Fruit fly (Drosophila melanogaster): ENCODE data around the gene Usp12-46.
A peak's percentile ranks its signal among the peaks of the same experiment; 100 is the strongest.

Gene Usp12-46

dm6 chr3R:22747423-22748090 lies 3.1 kb upstream of the Usp12-46 start, which contains the start of gene CG17141:
CG17141 (minus strand) TSS chr3R:22747599.
- TF ChIP-seq maf-S (GFP tag; optimal IDR thresholded peaks at IDR 0.05) = no peak
- TF ChIP-seq dysf (GFP tag; IDR thresholded peaks at IDR 0.05) = no peak
- TF ChIP-seq Deaf1 (tag; optimal IDR thresholded peaks at IDR 0.05) = no peak
- peak; percentile 77 for TF ChIP-seq CG3995 (GFP tag; optimal IDR thresholded peaks at IDR 0.05)
- no peak for TF ChIP-seq oc (tag; optimal IDR thresholded peaks at IDR 0.05)
- no peak for TF ChIP-seq CG3838 (GFP tag; optimal IDR thresholded peaks at IDR 0.05)
- TF ChIP-seq row (GFP tag; IDR thresholded peaks at IDR 0.05) = peak; percentile 12; the same call in 1 of the 3 replicates
- TF ChIP-seq CG5180 (GFP tag; optimal IDR thresholded peaks at IDR 0.05) = no peak
- TF ChIP-seq CG7987 (GFP tag; optimal IDR thresholded peaks at IDR 0.05) = peak; percentile 41
- no peak for TF ChIP-seq CG30431 (GFP tag; optimal IDR thresholded peaks at IDR 0.05)
- TF ChIP-seq YL-1 (GFP tag; optimal IDR thresholded peaks at IDR 0.05) = peak; percentile 67
- TF ChIP-seq Dfd (GFP tag; optimal IDR thresholded peaks at IDR 0.05) = no peak
- TF ChIP-seq Oaz (GFP tag; IDR thresholded peaks at IDR 0.05) = no peak
- no peak for TF ChIP-seq CG7271 (tag; optimal IDR thresholded peaks at IDR 0.05)
- no peak for TF ChIP-seq CG6854 (GFP tag; optimal IDR thresholded peaks at IDR 0.05)
- no peak for TF ChIP-seq CG32532 (GFP tag; IDR thresholded peaks at IDR 0.05)
- TF ChIP-seq CG5953 (GFP tag; IDR thresholded peaks at IDR 0.05) = no peak
- TF ChIP-seq CG8924 (tag; optimal IDR thresholded peaks at IDR 0.05) = no peak
- no peak for TF ChIP-seq HHEX (GFP tag; optimal IDR thresholded peaks at IDR 0.05)
- no peak for TF ChIP-seq H2.0 (GFP tag; IDR thresholded peaks at IDR 0.05)
- TF ChIP-seq CG12299 (tag; optimal IDR thresholded peaks at IDR 0.05) = no peak
- no peak for TF ChIP-seq CG8359 (GFP tag; optimal IDR thresholded peaks at IDR 0.05; ENCODE audit: borderline replicate concordance)
- no peak for TF ChIP-seq pan (optimal IDR thresholded peaks at IDR 0.05)
- TF ChIP-seq pan (GFP tag; optimal IDR thresholded peaks at IDR 0.05 in 1 of 2, IDR thresholded peaks at IDR 0.05 in 1 of 2) = no peak
- TF ChIP-seq phol (tag; optimal IDR thresholded peaks at IDR 0.05) = peak; percentile 32
- no peak for TF ChIP-seq emc (GFP tag; optimal IDR thresholded peaks at IDR 0.05)
- no peak for TF ChIP-seq BtbVII (GFP tag; optimal IDR thresholded peaks at IDR 0.05)
- TF ChIP-seq CG10462 (GFP tag; optimal IDR thresholded peaks at IDR 0.05) = no peak
- no peak for TF ChIP-seq Dad (GFP tag; optimal IDR thresholded peaks at IDR 0.05)
- no peak for TF ChIP-seq wor (GFP tag; IDR thresholded peaks at IDR 0.05)
- peak in 1 of 2 experiments; percentile 99 for TF ChIP-seq Pdp1 (GFP tag; optimal IDR thresholded peaks at IDR 0.05)
- TF ChIP-seq CG13296 (GFP tag; optimal IDR thresholded peaks at IDR 0.05) = no peak
- no peak for TF ChIP-seq Hmx (GFP tag; optimal IDR thresholded peaks at IDR 0.05)
- peak; percentile 27; the same call in 1 of the 2 replicates for TF ChIP-seq sna (GFP tag; IDR thresholded peaks at IDR 0.05; ENCODE audit: partially characterized antibody)
- peak; percentile 28 for TF ChIP-seq CG4617 (GFP tag; optimal IDR thresholded peaks at IDR 0.05; ENCODE audit: borderline replicate concordance)
- no peak for TF ChIP-seq chif (GFP tag; optimal IDR thresholded peaks at IDR 0.05)
- TF ChIP-seq Dip3 (GFP tag; optimal IDR thresholded peaks at IDR 0.05) = no peak
- no peak for TF ChIP-seq H15 (GFP tag; IDR thresholded peaks at IDR 0.05)
- no peak for TF ChIP-seq Chrac-16 (GFP tag; optimal IDR thresholded peaks at IDR 0.05)
- no peak for TF ChIP-seq Adf1 (GFP tag; IDR thresholded peaks at IDR 0.05)
- TF ChIP-seq CG32772 (GFP tag; IDR thresholded peaks at IDR 0.05) = no peak
- TF ChIP-seq disco-r (GFP tag; optimal IDR thresholded peaks at IDR 0.05) = no peak
- TF ChIP-seq vvl (GFP tag; IDR thresholded peaks at IDR 0.05) = peak; percentile 83
- no peak for TF ChIP-seq Mad (GFP tag; optimal IDR thresholded peaks at IDR 0.05)
- no peak for TF ChIP-seq CG12155 (GFP tag; optimal IDR thresholded peaks at IDR 0.05)
- TF ChIP-seq ind (GFP tag; optimal IDR thresholded peaks at IDR 0.05) = no peak
- TF ChIP-seq sc (optimal IDR thresholded peaks at IDR 0.05) = no peak
- TF ChIP-seq sc (GFP tag; optimal IDR thresholded peaks at IDR 0.05) = no peak
- TF ChIP-seq Trl (optimal IDR thresholded peaks at IDR 0.05) = no peak
- TF ChIP-seq Trl (GFP tag; optimal IDR thresholded peaks at IDR 0.05) = no peak
- no peak for TF ChIP-seq CG15696 (tag; optimal IDR thresholded peaks at IDR 0.05)
- no peak for TF ChIP-seq CG10565 (GFP tag; optimal IDR thresholded peaks at IDR 0.05)

Measured in whole organism, embryonic.